Fruit fly (Drosophila melanogaster) Kc167 (cell line): ENCODE data around the gene Orco.

Experiments used
- Myc ChIP-seq: fragments of >200 bp; optimal IDR thresholded peaks from 2 replicates; lab custom pipeline; 2017; ENCODE audit warnings: missing external identifiers
- Sin3A ChIP-seq: fragments of >200 bp; optimal IDR thresholded peaks from 2 replicates; lab custom pipeline; 2018; ENCODE audit warnings: missing external identifiers
- h ChIP-seq: fragments of >200 bp; optimal IDR thresholded peaks from 3 replicates; lab custom pipeline; 2018; ENCODE audit warnings: missing external identifiers
- insv ChIP-seq: fragments of >200 bp; optimal IDR thresholded peaks from 3 replicates; lab custom pipeline; 2018; ENCODE audit warnings: missing external identifiers
- psq ChIP-seq: fragments of >200 bp; optimal IDR thresholded peaks from 2 replicates; lab custom pipeline; 2017; ENCODE audit warnings: missing external identifiers
- ttk ChIP-seq: sonication (Bioruptor generic); optimal IDR thresholded peaks from 2 replicates; lab custom pipeline; 2017; ENCODE audit warnings: missing external identifiers

Gene Orco

dm6 chr3R:5368170-5368781 lies 43.9 kb downstream of the Orco start, which contains the start of gene Cerk:
Gene Cerk, minus strand, starts transcription at chr3R:5368306.
- TF ChIP-seq h (lab: Kevin White, UChicago) (no peak), Myc (lab: Kevin White, UChicago) (no peak), ttk (lab: Kevin White, UChicago) (no peak), insv (lab: Kevin White, UChicago) (no peak), Sin3A (no peak), psq (lab: Kevin White, UChicago) (no peak)

- no peak for TF ChIP-seq Myc (lab: Kevin White, UChicago)
- TF ChIP-seq h (lab: Kevin White, UChicago): no peak
- no peak for TF ChIP-seq psq (lab: Kevin White, UChicago)
These were observed 44.6 kb downstream of the Orco start for dm6 chr3R:5367512-5368169.

dm6 chr3R:5364539-5365273 lies 47.5 kb downstream of the Orco start:
- TF ChIP-seq h (lab: Kevin White, UChicago): no peak
- TF ChIP-seq Sin3A: no peak
- TF ChIP-seq ttk (lab: Kevin White, UChicago): no peak
- no peak for TF ChIP-seq Myc (lab: Kevin White, UChicago)
- no peak for TF ChIP-seq psq (lab: Kevin White, UChicago)
- no peak for TF ChIP-seq insv (lab: Kevin White, UChicago)

dm6 chr3R:5363412-5363811 lies 48.8 kb downstream of the Orco start:
- TF ChIP-seq Sin3A: no peak
- no peak for TF ChIP-seq h (lab: Kevin White, UChicago)
- TF ChIP-seq insv (lab: Kevin White, UChicago): no peak
- no peak for TF ChIP-seq ttk (lab: Kevin White, UChicago)

dm6 chr3R:5361681-5362319 lies 50.4 kb downstream of the Orco start:
- TF ChIP-seq ttk (lab: Kevin White, UChicago) (no peak), insv (lab: Kevin White, UChicago) (no peak)

- TF ChIP-seq psq (lab: Kevin White, UChicago) (no peak), ttk (lab: Kevin White, UChicago) (no peak), h (lab: Kevin White, UChicago) (no peak), Sin3A (no peak), Myc (lab: Kevin White, UChicago) (no peak), insv (lab: Kevin White, UChicago) (no peak)
These were observed 54.2 kb downstream of the Orco start, which contains the start of gene Prosbeta7 for dm6 chr3R:5357935-5358414. Gene Prosbeta7, minus strand, starts transcription at chr3R:5358364.
